Worm (Caenorhabditis elegans): Measurements from ENCODE around the gene ceph-41.
A peak's percentile ranks its signal among the peaks of the same experiment; 100 is the strongest.

ceph-41 gene

ce11 chrIV:8163687-8164086 is 36.7 kb downstream of the ceph-41 start, which contains the start of gene clec-51:
clec-51 (minus strand) TSS chrIV:8163800.
- TF ChIP-seq T26A8.4 (GFP tag; IDR thresholded peaks at IDR 0.05) = no peak
- TF ChIP-seq nhr-77 (tag; optimal IDR thresholded peaks at IDR 0.05) = peak; percentile 15
- TF ChIP-seq madf-5 (GFP tag; IDR thresholded peaks at IDR 0.05) = no peak
- no peak for TF ChIP-seq set-16 (GFP tag; IDR thresholded peaks at IDR 0.05)
- peak; percentile 70 for TF ChIP-seq hlh-11 (tag; optimal IDR thresholded peaks at IDR 0.05)
- TF ChIP-seq Y5F2A.4 (GFP tag; optimal IDR thresholded peaks at IDR 0.05) = no peak
- no peak for TF ChIP-seq unc-130 (GFP tag; optimal IDR thresholded peaks at IDR 0.05)
- TF ChIP-seq saeg-2 (GFP tag; IDR thresholded peaks at IDR 0.05) = no peak
- TF ChIP-seq php-3 (GFP tag; IDR thresholded peaks at IDR 0.05) = no peak
- TF ChIP-seq T20F7.1 (GFP tag; optimal IDR thresholded peaks at IDR 0.05) = no peak
- TF ChIP-seq dve-1 (tag; optimal IDR thresholded peaks at IDR 0.05; ENCODE audit: insufficient read depth) = peak; percentile 55
- TF ChIP-seq cey-2 (tag; optimal IDR thresholded peaks at IDR 0.05; ENCODE audit: borderline replicate concordance, insufficient read depth) = no peak
- peak; percentile 58 for TF ChIP-seq nhr-28 (tag; optimal IDR thresholded peaks at IDR 0.05)
- TF ChIP-seq pqm-1 (tag; optimal IDR thresholded peaks at IDR 0.05) = peak; percentile 90
- TF ChIP-seq rbr-2 (tag; optimal IDR thresholded peaks at IDR 0.05) = no peak
- TF ChIP-seq spr-3 (GFP tag; optimal IDR thresholded peaks at IDR 0.05) = no peak
- no peak for TF ChIP-seq arid-1 (GFP tag; conservative IDR thresholded peaks at IDR 0.05)
- no peak for TF ChIP-seq skn-1 (tag; optimal IDR thresholded peaks at IDR 0.05)
- no peak for TF ChIP-seq lin-39 (tag; optimal IDR thresholded peaks at IDR 0.05)
- no peak for TF ChIP-seq ceh-28 (tag; optimal IDR thresholded peaks at IDR 0.05)
- no peak for TF ChIP-seq fos-1 (tag; optimal IDR thresholded peaks at IDR 0.05)
- no peak for TF ChIP-seq mxl-2 (GFP tag; conservative IDR thresholded peaks at IDR 0.05)
- TF ChIP-seq pha-4 (GFP tag; IDR thresholded peaks at IDR 0.05) = no peak
- no peak for TF ChIP-seq pha-4 (tag; optimal IDR thresholded peaks at IDR 0.05)
- TF ChIP-seq ces-1 (GFP tag; optimal IDR thresholded peaks at IDR 0.05) = no peak
- TF ChIP-seq mdt-29 (GFP tag; IDR thresholded peaks at IDR 0.05) = no peak
- no peak for TF ChIP-seq nhr-48 (tag; optimal IDR thresholded peaks at IDR 0.05)
- TF ChIP-seq Y75B8A.6 (GFP tag; IDR thresholded peaks at IDR 0.05) = no peak
- no peak for TF ChIP-seq gei-8 (GFP tag; optimal IDR thresholded peaks at IDR 0.05)
- no peak for TF ChIP-seq daf-16 (GFP tag; optimal IDR thresholded peaks at IDR 0.05)
- peak; percentile 66 for TF ChIP-seq daf-16 (tag; optimal IDR thresholded peaks at IDR 0.05)
- no peak for TF ChIP-seq nhr-102 (tag; optimal IDR thresholded peaks at IDR 0.05)
- TF ChIP-seq duxl-1 (tag; optimal IDR thresholded peaks at IDR 0.05; ENCODE audit: poor library complexity) = no peak
- no peak for TF ChIP-seq lin-15B (tag; optimal IDR thresholded peaks at IDR 0.05)
- peak; percentile 67 for TF ChIP-seq dmd-6 (GFP tag; IDR thresholded peaks at IDR 0.05)
- no peak for TF ChIP-seq F44E2.7 (GFP tag; IDR thresholded peaks at IDR 0.05)
- no peak for TF ChIP-seq madf-9 (GFP tag; conservative IDR thresholded peaks at IDR 0.05)
- no peak for TF ChIP-seq snpc-4 (tag; optimal IDR thresholded peaks at IDR 0.05)
- TF ChIP-seq zfp-3 (GFP tag; conservative IDR thresholded peaks at IDR 0.05) = no peak
- TF ChIP-seq Y105C5A.15 (GFP tag; IDR thresholded peaks at IDR 0.05) = no peak
- TF ChIP-seq zip-11 (GFP tag; IDR thresholded peaks at IDR 0.05) = no peak
- no peak for TF ChIP-seq nhr-237 (tag; optimal IDR thresholded peaks at IDR 0.05)

- TF ChIP-seq T26A8.4 (GFP tag; IDR thresholded peaks at IDR 0.05) = no peak
- peak in 1 of 2 experiments; percentile 94 for TF ChIP-seq unc-62 (GFP tag; optimal IDR thresholded peaks at IDR 0.05 in 1 of 2)
- no peak for TF ChIP-seq unc-62 (tag; optimal IDR thresholded peaks at IDR 0.05)
- TF ChIP-seq pha-4 (GFP tag; IDR thresholded peaks at IDR 0.05) = no peak
- no peak for TF ChIP-seq pha-4 (tag; optimal IDR thresholded peaks at IDR 0.05)
Measured at ce11 chrIV:8164515-8164914, 37.5 kb downstream of the ceph-41 start.
